Fruit fly (Drosophila melanogaster) whole organism, embryonic: Measurements from ENCODE around the gene simj.

Experiments
- Abd-B ChIP-seq: fragments of 200-800 bp; sonication (Bioruptor generic); optimal IDR thresholded peaks from 2 replicates; lab custom pipeline; 2018; ENCODE audit warnings: missing biosample characterization, mild to moderate bottlenecking, missing genetic modification characterization, moderate library complexity
- Atf-2 ChIP-seq: fragments of 200-800 bp; sonication (Bioruptor generic); optimal IDR thresholded peaks from 2 replicates; lab custom pipeline; 2016; ENCODE audit warnings: missing biosample characterization, missing genetic modification characterization
- B-H2 ChIP-seq: fragments of 200-800 bp; sonication (Bioruptor generic); optimal IDR thresholded peaks from 2 replicates; lab custom pipeline; 2018; ENCODE audit warnings: missing biosample characterization, mild to moderate bottlenecking, missing genetic modification characterization
- CG11560 ChIP-seq: fragments of 200-800 bp; sonication (Bioruptor generic); IDR thresholded peaks from 3 replicates; pipeline ENCODE4 v1.3.6; 2022; ENCODE audit warnings: missing biosample characterization, missing genetic modification characterization
- CG12071 ChIP-seq: fragments of 200-800 bp; sonication (Bioruptor generic); optimal IDR thresholded peaks from 3 replicates; lab custom pipeline; 2018; ENCODE audit warnings: missing biosample characterization, mild to moderate bottlenecking, missing genetic modification characterization
- CG12155 ChIP-seq: fragments of 200-800 bp; sonication (Bioruptor generic); optimal IDR thresholded peaks from 3 replicates; lab custom pipeline; 2016; ENCODE audit warnings: missing biosample characterization, missing genetic modification characterization
- CG14441 ChIP-seq: fragments of 200-800 bp; sonication (Bioruptor generic); IDR thresholded peaks from 2 replicates; pipeline ENCODE4 v1.3.6; 2022; ENCODE audit warnings: missing biosample characterization, missing genetic modification characterization
- CG15269 ChIP-seq: fragments of 200-800 bp; sonication (Bioruptor generic); optimal IDR thresholded peaks from 2 replicates; lab custom pipeline; 2018; ENCODE audit warnings: missing biosample characterization, mild to moderate bottlenecking, missing genetic modification characterization, moderate library complexity
- CG15514 ChIP-seq: fragments of 200-800 bp; sonication (Bioruptor generic); optimal IDR thresholded peaks from 3 replicates; lab custom pipeline; 2017; ENCODE audit warnings: missing biosample characterization, missing genetic modification characterization, mild to moderate bottlenecking, moderate library complexity, missing genetic modification reagents
- CG16863 ChIP-seq: fragments of 200-800 bp; sonication (Bioruptor generic); optimal IDR thresholded peaks from 3 replicates; lab custom pipeline; 2016; ENCODE audit warnings: missing biosample characterization, missing genetic modification characterization
- CG17186 ChIP-seq: fragments of 200-800 bp; sonication (Bioruptor generic); optimal IDR thresholded peaks from 3 replicates; lab custom pipeline; 2017; ENCODE audit warnings: missing biosample characterization, missing genetic modification reagents, missing genetic modification characterization
- CG18476 ChIP-seq: fragments of 200-800 bp; sonication (Bioruptor generic); optimal IDR thresholded peaks from 2 replicates; lab custom pipeline; 2016; ENCODE audit warnings: missing biosample characterization, mild to moderate bottlenecking, missing genetic modification characterization
- CG2875 ChIP-seq: fragments of 200-800 bp; sonication (Bioruptor generic); optimal IDR thresholded peaks from 2 replicates; lab custom pipeline; 2017; ENCODE audit warnings: missing biosample characterization, mild to moderate bottlenecking, missing genetic modification characterization, missing genetic modification reagents
- CG30431 ChIP-seq: fragments of 200-800 bp; sonication (Bioruptor generic); optimal IDR thresholded peaks from 2 replicates; lab custom pipeline; 2017; ENCODE audit warnings: missing biosample characterization, missing genetic modification characterization
- CG32532 ChIP-seq: fragments of 200-800 bp; sonication (Bioruptor generic); IDR thresholded peaks from 2 replicates; pipeline ENCODE4 v1.3.6; 2022; ENCODE audit warnings: missing biosample characterization, missing genetic modification characterization
- CG32772 ChIP-seq: fragments of 200-800 bp; sonication (Bioruptor generic); IDR thresholded peaks from 2 replicates; pipeline ENCODE4 v1.3.6; 2022; ENCODE audit warnings: missing biosample characterization, missing genetic modification characterization
- CG42726 ChIP-seq: fragments of 200-800 bp; sonication (Bioruptor generic); IDR thresholded peaks from 2 replicates; pipeline ENCODE4 v1.3.6; 2022; ENCODE audit warnings: missing biosample characterization, missing genetic modification characterization; ENCODE audit not compliant: partially characterized antibody
- CG4707 ChIP-seq: fragments of 200-800 bp; sonication (Bioruptor generic); optimal IDR thresholded peaks from 2 replicates; lab custom pipeline; 2018; ENCODE audit warnings: missing biosample characterization, mild to moderate bottlenecking, missing genetic modification characterization, moderate library complexity
- CG6689 ChIP-seq: fragments of 200-800 bp; sonication (Bioruptor generic); IDR thresholded peaks from 2 replicates; pipeline ENCODE4 v1.3.6; 2022; ENCODE audit warnings: missing biosample characterization, missing genetic modification characterization
- CG7745 ChIP-seq: fragments of 200-800 bp; sonication (Bioruptor generic); optimal IDR thresholded peaks from 2 replicates; lab custom pipeline; 2018; ENCODE audit warnings: missing biosample characterization, mild to moderate bottlenecking, missing genetic modification characterization, moderate library complexity
- CG9437 ChIP-seq: fragments of 200-800 bp; sonication (Bioruptor generic); optimal IDR thresholded peaks from 2 replicates; lab custom pipeline; 2018; ENCODE audit warnings: missing biosample characterization, mild to moderate bottlenecking, missing genetic modification characterization
- CHES-1-like ChIP-seq: fragments of 200-800 bp; sonication (Bioruptor generic); optimal IDR thresholded peaks from 2 replicates; lab custom pipeline; 2016; ENCODE audit warnings: missing biosample characterization, missing genetic modification characterization
- Dref ChIP-seq: fragments of 200-800 bp; sonication (Bioruptor generic); IDR thresholded peaks from 2 replicates; pipeline ENCODE4 v1.3.6; 2022; ENCODE audit warnings: missing biosample characterization, missing genetic modification characterization
- H2.0 ChIP-seq: fragments of 200-800 bp; sonication (Bioruptor generic); IDR thresholded peaks from 2 replicates; pipeline ENCODE4 v1.3.6; 2022; ENCODE audit warnings: missing biosample characterization, missing genetic modification characterization
- HLH54F ChIP-seq: fragments of 200-800 bp; sonication (Bioruptor generic); optimal IDR thresholded peaks from 3 replicates; lab custom pipeline; 2016; ENCODE audit warnings: missing biosample characterization, missing genetic modification characterization
- NC2β ChIP-seq: fragments of 200-800 bp; sonication (Bioruptor generic); optimal IDR thresholded peaks from 2 replicates; lab custom pipeline; 2016; ENCODE audit warnings: missing biosample characterization, missing genetic modification characterization
- Ravus ChIP-seq: fragments of 200-800 bp; sonication (Bioruptor generic); IDR thresholded peaks from 2 replicates; pipeline ENCODE4 v1.3.6; 2022; ENCODE audit warnings: missing biosample characterization, missing genetic modification characterization
- Sox102F ChIP-seq: fragments of 200-800 bp; sonication (Bioruptor generic); optimal IDR thresholded peaks from 2 replicates; lab custom pipeline; 2018; ENCODE audit warnings: missing biosample characterization, mild to moderate bottlenecking, missing genetic modification characterization, moderate library complexity
- Tbp ChIP-seq: fragments of >200 bp; optimal IDR thresholded peaks from 2 replicates; lab custom pipeline; 2018; ENCODE audit warnings: missing biosample characterization, missing genetic modification characterization
- Xbp1 ChIP-seq: fragments of 200-800 bp; sonication (Bioruptor generic); optimal IDR thresholded peaks from 3 replicates; lab custom pipeline; 2016; ENCODE audit warnings: missing biosample characterization, mild to moderate bottlenecking, missing genetic modification characterization
- aop ChIP-seq: fragments of 200-800 bp; sonication (Bioruptor generic); IDR thresholded peaks from 2 replicates; pipeline ENCODE4 v1.3.6; 2022; ENCODE audit warnings: missing biosample characterization, missing genetic modification characterization
- ara ChIP-seq: fragments of 200-800 bp; sonication (Bioruptor generic); IDR thresholded peaks from 2 replicates; pipeline ENCODE4 v1.3.6; 2022; ENCODE audit warnings: missing biosample characterization, missing genetic modification characterization
- bcd ChIP-seq: fragments of 200-800 bp; sonication (Bioruptor generic); optimal IDR thresholded peaks from 2 replicates; lab custom pipeline; 2017; ENCODE audit warnings: missing biosample characterization, mild to moderate bottlenecking, missing genetic modification characterization
- ci ChIP-seq: fragments of 200-800 bp; sonication (Bioruptor generic); IDR thresholded peaks from 3 replicates; pipeline ENCODE4 v1.3.6; 2022; ENCODE audit warnings: missing biosample characterization, missing genetic modification characterization
- crc ChIP-seq: fragments of 200-800 bp; sonication (Bioruptor generic); optimal IDR thresholded peaks from 2 replicates; lab custom pipeline; 2016; ENCODE audit warnings: missing biosample characterization, missing genetic modification characterization
- eve ChIP-seq, 2 experiments: fragments of >200 bp; optimal IDR thresholded peaks; 2 replicates each; lab custom pipeline; 2017; ENCODE audit warnings: missing biosample characterization in 2 of 2, missing genetic modification characterization in 2 of 2
- jing ChIP-seq: fragments of 200-800 bp; sonication (Bioruptor generic); optimal IDR thresholded peaks from 2 replicates; lab custom pipeline; 2018; ENCODE audit warnings: missing biosample characterization, mild to moderate bottlenecking, missing genetic modification characterization
- ken ChIP-seq: fragments of 200-800 bp; sonication (Bioruptor generic); IDR thresholded peaks from 3 replicates; pipeline ENCODE4 v1.3.6; 2022; ENCODE audit warnings: missing biosample characterization, missing genetic modification characterization
- lbe ChIP-seq: fragments of 200-800 bp; sonication (Bioruptor generic); optimal IDR thresholded peaks from 2 replicates; lab custom pipeline; 2016; ENCODE audit warnings: missing biosample characterization, mild to moderate bottlenecking, missing genetic modification characterization
- mam ChIP-seq: fragments of 200-800 bp; sonication (Bioruptor generic); optimal IDR thresholded peaks from 3 replicates; lab custom pipeline; 2016; ENCODE audit warnings: missing biosample characterization, missing genetic modification characterization
- mld ChIP-seq: fragments of 200-800 bp; sonication (Bioruptor generic); IDR thresholded peaks from 3 replicates; pipeline ENCODE4 v1.3.6; 2022; ENCODE audit warnings: missing biosample characterization, missing genetic modification characterization; ENCODE audit not compliant: partially characterized antibody
- nau ChIP-seq: fragments of 200-800 bp; sonication (Bioruptor generic); optimal IDR thresholded peaks from 3 replicates; lab custom pipeline; 2017; ENCODE audit warnings: missing biosample characterization, mild to moderate bottlenecking, missing genetic modification characterization, missing genetic modification reagents
- nerfin-2 ChIP-seq: fragments of 200-800 bp; sonication (Bioruptor generic); IDR thresholded peaks from 2 replicates; pipeline ENCODE4 v1.3.6; 2022; ENCODE audit warnings: missing biosample characterization, missing genetic modification characterization; ENCODE audit not compliant: partially characterized antibody
- nom ChIP-seq: fragments of 200-800 bp; sonication (Bioruptor generic); optimal IDR thresholded peaks from 2 replicates; lab custom pipeline; 2017; ENCODE audit warnings: missing biosample characterization, missing genetic modification characterization, mild to moderate bottlenecking, moderate library complexity, missing genetic modification reagents
- sob ChIP-seq: fragments of 200-800 bp; sonication (Bioruptor generic); IDR thresholded peaks from 2 replicates; pipeline ENCODE4 v1.3.6; 2022; ENCODE audit warnings: missing biosample characterization, missing genetic modification characterization
- ssp ChIP-seq: fragments of 200-800 bp; sonication (Bioruptor generic); IDR thresholded peaks from 2 replicates; pipeline ENCODE4 v1.3.6; 2022; ENCODE audit warnings: missing biosample characterization, missing genetic modification characterization
- sug ChIP-seq: fragments of 200-800 bp; optimal IDR thresholded peaks from 2 replicates; lab custom pipeline; 2019; ENCODE audit warnings: missing biosample characterization, mild to moderate bottlenecking, missing genetic modification characterization, moderate library complexity
- tap ChIP-seq: fragments of 200-800 bp; optimal IDR thresholded peaks from 3 replicates; lab custom pipeline; 2019; ENCODE audit warnings: missing biosample characterization, mild to moderate bottlenecking, missing genetic modification characterization, moderate library complexity
- trem ChIP-seq: fragments of 200-800 bp; optimal IDR thresholded peaks from 3 replicates; lab custom pipeline; 2019; ENCODE audit warnings: missing biosample characterization, mild to moderate bottlenecking, missing genetic modification characterization, moderate library complexity
- usp ChIP-seq: fragments of >200 bp; optimal IDR thresholded peaks from 2 replicates; lab custom pipeline; 2017; ENCODE audit warnings: missing biosample characterization, missing genetic modification characterization

Gene simj

DNA sequence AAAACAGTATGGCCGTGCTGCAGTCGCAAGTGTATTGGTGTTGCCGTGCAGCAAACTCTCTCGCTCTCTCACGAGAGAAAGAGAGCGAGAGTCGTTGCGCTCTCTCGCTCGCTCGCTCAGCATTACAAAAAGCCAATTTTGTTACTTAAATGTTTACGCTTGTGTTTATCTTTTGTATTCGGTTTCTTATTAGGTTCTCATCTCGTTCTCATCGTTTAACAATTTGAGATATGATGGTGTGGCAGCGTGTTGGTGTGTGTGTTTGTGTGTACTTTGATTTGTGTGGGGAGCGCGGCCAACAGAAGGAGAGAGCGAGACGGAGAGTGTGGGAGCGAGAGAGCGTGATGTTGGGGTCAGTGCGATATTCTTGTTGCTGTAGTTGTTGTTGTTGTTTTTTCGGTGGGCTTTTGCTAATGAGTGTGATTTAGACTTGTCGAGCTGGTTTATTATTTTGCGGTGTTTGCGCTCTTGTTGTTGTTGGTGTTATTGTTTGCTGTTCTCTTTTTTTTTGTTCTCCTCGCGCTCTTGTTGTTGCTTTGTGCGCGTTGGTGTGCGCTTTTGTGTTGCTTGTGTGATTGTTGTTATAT, 72.7 kb downstream of the simj start (continued):
- peak; percentile 53 for TF ChIP-seq nom (GFP tag; lab: Kevin White, UChicago)
- no peak for TF ChIP-seq CG18476
- no peak for TF ChIP-seq CG17186 (GFP tag; lab: Kevin White, UChicago)
- TF ChIP-seq Dref: no peak
- TF ChIP-seq Tbp: no peak
- TF ChIP-seq CG2875 (GFP tag; lab: Kevin White, UChicago): no peak
- TF ChIP-seq aop (GFP tag; lab: Robert Waterston, UW): no peak
- peak; percentile 19 for TF ChIP-seq trem (tag; lab: Kevin White, UChicago)
- TF ChIP-seq H2.0 (GFP tag; lab: Robert Waterston, UW): no peak
- no peak for TF ChIP-seq usp (GFP tag; lab: Kevin White, UChicago)
- peak; percentile 76 for TF ChIP-seq CG7745
- no peak for TF ChIP-seq CG16863 (GFP tag; lab: Kevin White, UChicago)
- no peak for TF ChIP-seq CHES-1-like (GFP tag; lab: Kevin White, UChicago)
- TF ChIP-seq CG42726: no peak
- TF ChIP-seq Xbp1 (GFP tag; lab: Kevin White, UChicago): no peak
- TF ChIP-seq CG15269 (tag; lab: Kevin White, UChicago): peak; percentile 34
- no peak for TF ChIP-seq eve (GFP tag; optimal IDR thresholded peaks at IDR 0.05; lab: Kevin White, UChicago)
- peak; percentile 82 for TF ChIP-seq sug
- TF ChIP-seq ci (GFP tag; lab: Robert Waterston, UW): peak; percentile 42; the same call in 1 of the 3 replicates
- TF ChIP-seq bcd: peak; percentile 34
- no peak for TF ChIP-seq CG30431 (GFP tag; lab: Kevin White, UChicago)
- no peak for TF ChIP-seq nerfin-2 (GFP tag; lab: Robert Waterston, UW)
- no peak for TF ChIP-seq sob (GFP tag; lab: Robert Waterston, UW)
- peak; percentile 65 for TF ChIP-seq CG12071 (GFP tag; lab: Kevin White, UChicago)
- no peak for TF ChIP-seq HLH54F (GFP tag; lab: Kevin White, UChicago)
- TF ChIP-seq Sox102F (GFP tag; lab: Kevin White, UChicago): no peak
- TF ChIP-seq NC2β: no peak
- TF ChIP-seq tap (tag; lab: Kevin White, UChicago): peak; percentile 72
- no peak for TF ChIP-seq jing (GFP tag; lab: Kevin White, UChicago)
- TF ChIP-seq CG9437 (GFP tag; lab: Kevin White, UChicago): no peak

- TF ChIP-seq CG4707 (GFP tag; lab: Kevin White, UChicago) (no peak), CG11560 (tag; lab: Robert Waterston, UW) (peak; percentile 79), CG15514 (GFP tag; lab: Kevin White, UChicago) (peak; percentile 46), CG32532 (GFP tag; lab: Robert Waterston, UW) (peak; percentile 91), CG6689 (GFP tag; lab: Robert Waterston, UW) (peak; percentile 85), sug (peak; percentile 70), mld (GFP tag; lab: Robert Waterston, UW) (no peak), CG32772 (GFP tag; lab: Robert Waterston, UW) (peak; percentile 84), Ravus (GFP tag; lab: Robert Waterston, UW) (peak; percentile 40; the same call in 1 of the 2 replicates), Abd-B (peak; percentile 85), ssp (peak; percentile 67), nau (no peak), lbe (GFP tag; lab: Kevin White, UChicago) (no peak), B-H2 (GFP tag; lab: Kevin White, UChicago) (peak; percentile 34), ara (GFP tag; lab: Robert Waterston, UW) (peak; percentile 40; the same call in 1 of the 2 replicates), Atf-2 (GFP tag; lab: Kevin White, UChicago) (peak; percentile 36), CG14441 (GFP tag; lab: Robert Waterston, UW) (peak; percentile 81), crc (GFP tag; lab: Kevin White, UChicago) (no peak), mam (GFP tag; lab: Kevin White, UChicago) (peak; percentile 35), CG12155 (GFP tag; lab: Kevin White, UChicago) (peak; percentile 54), ken (peak; percentile 40; the same call in 2 of the 3 replicates)
Measured at dm6 chr3L:10738347-10739108, 74.0 kb downstream of the simj start.
